Worm (Caenorhabditis elegans) whole organism, L2 larva: ENCODE data around the gene Y102A5C.4.

Source experiments
- F13H6.1 ChIP-seq: sonication (generic microtip); optimal IDR thresholded peaks from 2 replicates; lab custom pipeline; 2016; ENCODE audit warnings: missing genetic modification characterization, missing compliant biosample characterization
- alr-1 ChIP-seq: fragments of 150-350 bp; optimal IDR thresholded peaks from 2 replicates; lab custom pipeline; 2014; ENCODE audit warnings: missing biosample characterization, missing genetic modification characterization
- dmd-4 ChIP-seq: sonication (generic microtip); optimal IDR thresholded peaks from 2 replicates; lab custom pipeline; 2017; ENCODE audit warnings: missing biosample characterization, missing genetic modification characterization
- egl-27 ChIP-seq: sonication (generic microtip); optimal IDR thresholded peaks from 3 replicates; lab custom pipeline; 2017; ENCODE audit warnings: missing biosample characterization, missing genetic modification reagents, missing genetic modification characterization
- nhr-10 ChIP-seq: sonication (generic microtip); optimal IDR thresholded peaks from 2 replicates; lab custom pipeline; 2017; ENCODE audit warnings: missing biosample characterization, missing genetic modification characterization
- nhr-77 ChIP-seq: fragments of 150-350 bp; optimal IDR thresholded peaks from 2 replicates; lab custom pipeline; 2014; ENCODE audit warnings: missing biosample characterization, missing genetic modification characterization
- unc-62 ChIP-seq: fragments of 150-350 bp; optimal IDR thresholded peaks from 2 replicates; lab custom pipeline; 2014; ENCODE audit warnings: missing biosample characterization, missing genetic modification reagents, missing genetic modification characterization
- ztf-11 ChIP-seq: sonication (generic microtip); optimal IDR thresholded peaks from 2 replicates; lab custom pipeline; 2017; ENCODE audit warnings: missing biosample characterization, missing genetic modification characterization

DNA sequence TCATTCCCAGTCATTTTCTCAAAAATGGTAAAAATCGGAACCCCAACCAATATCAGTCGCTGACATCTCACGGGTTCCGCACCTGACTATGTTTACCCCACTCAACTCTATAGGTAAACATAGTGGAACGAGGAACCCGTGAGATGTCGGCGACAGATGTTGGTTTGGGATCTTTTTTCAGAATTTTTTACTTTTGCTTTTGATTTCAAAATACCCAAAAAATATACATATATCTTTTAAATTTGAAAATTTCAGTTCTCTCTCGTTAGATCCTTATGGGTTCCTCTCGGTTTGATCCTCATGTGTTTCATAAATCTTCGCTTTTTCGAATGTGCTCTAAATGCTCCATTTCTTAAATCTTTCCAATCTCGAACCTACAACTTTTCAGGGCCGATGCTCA is 48.4 kb upstream of the Y102A5C.4 start, which contains the start of gene srw-23:
- TF ChIP-seq nhr-10 (tag; lab: Kevin White, UChicago): no peak
- no peak for TF ChIP-seq dmd-4 (tag; lab: Kevin White, UChicago)
- TF ChIP-seq alr-1 (tag; lab: Kevin White, UChicago): no peak
- TF ChIP-seq egl-27 (tag; lab: Kevin White, UChicago): no peak
- TF ChIP-seq unc-62 (GFP tag; lab: Kevin White, UChicago): no peak
- no peak for TF ChIP-seq nhr-77 (tag; lab: Kevin White, UChicago)
- TF ChIP-seq F13H6.1 (tag; lab: Kevin White, UChicago): no peak
- no peak for TF ChIP-seq ztf-11 (tag; lab: Kevin White, UChicago)
